Fruit fly (Drosophila melanogaster) whole organism, embryonic: ENCODE data around the gene CG4452.

Experiments
- Ada2b ChIP-seq: fragments of 200-800 bp; sonication (Bioruptor generic); IDR thresholded peaks from 2 replicates; pipeline ENCODE4 v1.3.6; 2022; ENCODE audit warnings: missing biosample characterization, missing genetic modification characterization
- Antp ChIP-seq: fragments of 200-800 bp; sonication (Bioruptor generic); optimal IDR thresholded peaks from 3 replicates; lab custom pipeline; 2016; ENCODE audit warnings: missing biosample characterization, missing genetic modification characterization
- Atf3 ChIP-seq: fragments of 200-800 bp; sonication (Bioruptor generic); optimal IDR thresholded peaks from 3 replicates; lab custom pipeline; 2016; ENCODE audit warnings: missing biosample characterization, missing genetic modification characterization
- CG10321 ChIP-seq: fragments of 200-800 bp; sonication (Bioruptor generic); IDR thresholded peaks from 2 replicates; pipeline ENCODE4 v1.3.6; 2022; ENCODE audit warnings: missing biosample characterization, missing genetic modification characterization
- CG11696 ChIP-seq: fragments of 200-800 bp; sonication (Bioruptor generic); IDR thresholded peaks from 2 replicates; pipeline ENCODE4 v1.3.6; 2022; ENCODE audit warnings: missing biosample characterization, missing genetic modification characterization
- CG12942 ChIP-seq: fragments of 200-800 bp; sonication (Bioruptor generic); optimal IDR thresholded peaks from 3 replicates; lab custom pipeline; 2016; ENCODE audit warnings: missing biosample characterization, missing genetic modification characterization
- CG13123 ChIP-seq: fragments of 200-800 bp; sonication (Bioruptor generic); optimal IDR thresholded peaks from 2 replicates; lab custom pipeline; 2016; ENCODE audit warnings: missing biosample characterization, missing genetic modification characterization
- CG14441 ChIP-seq: fragments of 200-800 bp; sonication (Bioruptor generic); IDR thresholded peaks from 2 replicates; pipeline ENCODE4 v1.3.6; 2022; ENCODE audit warnings: missing biosample characterization, missing genetic modification characterization
- CG15479 ChIP-seq: fragments of 200-800 bp; sonication (Bioruptor generic); optimal IDR thresholded peaks from 3 replicates; lab custom pipeline; 2019; ENCODE audit warnings: missing biosample characterization, mild to moderate bottlenecking, missing genetic modification characterization, moderate library complexity
- CG15514 ChIP-seq: fragments of 200-800 bp; sonication (Bioruptor generic); optimal IDR thresholded peaks from 3 replicates; lab custom pipeline; 2017; ENCODE audit warnings: missing biosample characterization, missing genetic modification characterization, mild to moderate bottlenecking, moderate library complexity, missing genetic modification reagents
- CG2199 ChIP-seq: fragments of 200-800 bp; sonication (Bioruptor generic); IDR thresholded peaks from 3 replicates; pipeline ENCODE4 v1.3.6; 2022; ENCODE audit warnings: missing biosample characterization, missing genetic modification characterization
- CG30403 ChIP-seq: fragments of 200-800 bp; sonication (Bioruptor generic); optimal IDR thresholded peaks from 3 replicates; lab custom pipeline; 2016; ENCODE audit warnings: missing biosample characterization, missing genetic modification characterization
- CG31224 ChIP-seq: fragments of 200-800 bp; sonication (Bioruptor generic); IDR thresholded peaks from 2 replicates; pipeline ENCODE4 v1.3.6; 2022; ENCODE audit warnings: missing biosample characterization, missing genetic modification characterization
- CG32532 ChIP-seq: fragments of 200-800 bp; sonication (Bioruptor generic); IDR thresholded peaks from 2 replicates; pipeline ENCODE4 v1.3.6; 2022; ENCODE audit warnings: missing biosample characterization, missing genetic modification characterization
- CG32772 ChIP-seq: fragments of 200-800 bp; sonication (Bioruptor generic); IDR thresholded peaks from 2 replicates; pipeline ENCODE4 v1.3.6; 2022; ENCODE audit warnings: missing biosample characterization, missing genetic modification characterization
- CG3726 ChIP-seq: fragments of 200-800 bp; sonication (Bioruptor generic); IDR thresholded peaks from 3 replicates; pipeline ENCODE4, ENCODE4 v1.3.6; 2022; ENCODE audit warnings: missing biosample characterization, missing genetic modification characterization
- CG4404 ChIP-seq: fragments of 200-800 bp; sonication (Bioruptor generic); IDR thresholded peaks from 2 replicates; pipeline ENCODE4 v1.3.6; 2022; ENCODE audit warnings: missing biosample characterization, missing genetic modification characterization
- CG4424 ChIP-seq: fragments of 200-800 bp; sonication (Bioruptor generic); optimal IDR thresholded peaks from 3 replicates; lab custom pipeline; 2016; ENCODE audit warnings: missing biosample characterization, missing genetic modification characterization
- CG6813 ChIP-seq: fragments of 200-800 bp; sonication (Bioruptor generic); optimal IDR thresholded peaks from 2 replicates; lab custom pipeline; 2017; ENCODE audit warnings: missing biosample characterization, missing genetic modification characterization, mild to moderate bottlenecking, moderate library complexity, missing genetic modification reagents
- CG7839 ChIP-seq: fragments of 200-800 bp; sonication (Bioruptor generic); optimal IDR thresholded peaks from 3 replicates; lab custom pipeline; 2018; ENCODE audit warnings: missing biosample characterization, mild to moderate bottlenecking, missing genetic modification characterization, moderate library complexity
- CG8359 ChIP-seq: fragments of 200-800 bp; sonication (Bioruptor generic); optimal IDR thresholded peaks from 2 replicates; lab custom pipeline; 2017; ENCODE audit warnings: missing biosample characterization, mild to moderate bottlenecking, missing genetic modification characterization, borderline replicate concordance
- Dfd ChIP-seq, 2 experiments: fragments of >200 bp; optimal IDR thresholded peaks; 2 replicates each; lab custom pipeline; 2017; ENCODE audit warnings: missing biosample characterization in 2 of 2, missing genetic modification characterization in 2 of 2
- NfI ChIP-seq: fragments of 200-800 bp; sonication (Bioruptor generic); optimal IDR thresholded peaks from 3 replicates; lab custom pipeline; 2018; ENCODE audit warnings: missing biosample characterization, mild to moderate bottlenecking, missing genetic modification characterization, moderate library complexity
- Rfx ChIP-seq: fragments of 200-800 bp; sonication (Bioruptor generic); IDR thresholded peaks from 2 replicates; pipeline ENCODE4 v1.3.6; 2022; ENCODE audit warnings: missing biosample characterization, missing genetic modification characterization
- Side ChIP-seq: fragments of 200-800 bp; sonication (Bioruptor generic); optimal IDR thresholded peaks from 2 replicates; lab custom pipeline; 2016; ENCODE audit warnings: missing biosample characterization, missing genetic modification characterization
- Sin3A ChIP-seq: fragments of >200 bp; optimal IDR thresholded peaks from 2 replicates; lab custom pipeline; 2018
- Stat92E ChIP-seq, 3 experiments: fragments of >200 bp in 2 of 3; fragments of 200-800 bp in 1 of 3; sonication (Bioruptor generic) in 1 of 3; optimal IDR thresholded peaks; 2 replicates each; lab custom pipeline; 2017 to 2019; ENCODE audit warnings: missing biosample characterization in 3 of 3, missing genetic modification characterization in 3 of 3, mild to moderate bottlenecking in 1 of 3, moderate library complexity in 1 of 3
- Taf1 ChIP-seq: fragments of 200-800 bp; sonication (Bioruptor generic); IDR thresholded peaks from 2 replicates; pipeline ENCODE4 v1.3.6; 2022; ENCODE audit warnings: missing biosample characterization, missing genetic modification characterization
- Usf ChIP-seq: fragments of 200-800 bp; sonication (Bioruptor generic); optimal IDR thresholded peaks from 2 replicates; lab custom pipeline; 2017; ENCODE audit warnings: missing genotype, missing biosample characterization, missing genetic modification characterization
- ase ChIP-seq: fragments of 200-800 bp; sonication (Bioruptor generic); IDR thresholded peaks from 3 replicates; pipeline ENCODE4 v1.3.6; 2022; ENCODE audit warnings: missing biosample characterization, missing genetic modification characterization
- ato ChIP-seq: fragments of 200-800 bp; sonication (Bioruptor generic); IDR thresholded peaks from 2 replicates; pipeline ENCODE4 v1.3.6; 2022; ENCODE audit warnings: missing biosample characterization, missing genetic modification characterization; ENCODE audit not compliant: partially characterized antibody
- br ChIP-seq: fragments of >200 bp; optimal IDR thresholded peaks from 2 replicates; lab custom pipeline; 2017
- caup ChIP-seq: fragments of 200-800 bp; sonication (Bioruptor generic); optimal IDR thresholded peaks from 3 replicates; lab custom pipeline; 2017; ENCODE audit warnings: missing biosample characterization, mild to moderate bottlenecking, missing genetic modification characterization, moderate library complexity; ENCODE audit not compliant: severe bottlenecking
- ewg ChIP-seq: fragments of 200-800 bp; sonication (Bioruptor generic); optimal IDR thresholded peaks from 3 replicates; lab custom pipeline; 2017; ENCODE audit warnings: mild to moderate bottlenecking, missing biosample characterization, missing genetic modification reagents, missing genetic modification characterization
- fru ChIP-seq: fragments of >200 bp; optimal IDR thresholded peaks from 2 replicates; lab custom pipeline; 2017
- gro ChIP-seq: fragments of 200-800 bp; sonication (Bioruptor generic); optimal IDR thresholded peaks from 2 replicates; lab custom pipeline; 2016; ENCODE audit warnings: missing biosample characterization, missing genetic modification characterization
- ken ChIP-seq: fragments of 200-800 bp; sonication (Bioruptor generic); IDR thresholded peaks from 3 replicates; pipeline ENCODE4 v1.3.6; 2022; ENCODE audit warnings: missing biosample characterization, missing genetic modification characterization
- knrl ChIP-seq: fragments of 200-800 bp; sonication (Bioruptor generic); IDR thresholded peaks from 3 replicates; pipeline ENCODE4 v1.3.6; 2022; ENCODE audit warnings: missing biosample characterization, missing genetic modification characterization; ENCODE audit not compliant: partially characterized antibody
- lov ChIP-seq, 2 experiments: fragments of 200-800 bp in 1 of 2; fragments of >200 bp in 1 of 2; sonication (Bioruptor generic) in 1 of 2; IDR thresholded peaks in 1 of 2; optimal IDR thresholded peaks in 1 of 2; 2 replicates in 1 of 2; 3 replicates in 1 of 2; pipeline versions ENCODE4 v1.3.6 to Lab custom; 2017 to 2022; ENCODE audit warnings: missing biosample characterization in 1 of 2, missing genetic modification characterization in 1 of 2
- luna ChIP-seq: fragments of 200-800 bp; sonication (Bioruptor generic); optimal IDR thresholded peaks from 2 replicates; lab custom pipeline; 2016; ENCODE audit warnings: missing biosample characterization, missing genetic modification characterization
- peb ChIP-seq: fragments of 200-800 bp; sonication (Bioruptor generic); IDR thresholded peaks from 2 replicates; pipeline ENCODE4 v1.3.6; 2022; ENCODE audit warnings: missing biosample characterization, missing genetic modification characterization
- psq ChIP-seq: fragments of 200-800 bp; sonication (Bioruptor generic); optimal IDR thresholded peaks from 2 replicates; lab custom pipeline; 2017; ENCODE audit warnings: missing biosample characterization, missing genetic modification characterization
- pum ChIP-seq: fragments of 200-800 bp; sonication (Bioruptor generic); optimal IDR thresholded peaks from 2 replicates; lab custom pipeline; 2016; ENCODE audit warnings: missing biosample characterization, missing genetic modification characterization
- sc ChIP-seq, 3 experiments: fragments of >200 bp in 2 of 3; fragments of 200-800 bp in 1 of 3; sonication (Bioruptor generic) in 1 of 3; optimal IDR thresholded peaks; 2 replicates in 2 of 3; 3 replicates in 1 of 3; lab custom pipeline; 2017; ENCODE audit warnings: mild to moderate bottlenecking in 1 of 3, missing biosample characterization in 1 of 3, missing genetic modification characterization in 1 of 3, missing genetic modification reagents in 1 of 3
- sens ChIP-seq: fragments of 200-800 bp; sonication (Bioruptor generic); peaks from one replicate; lab custom pipeline; 2016; ENCODE audit warnings: missing biosample characterization, missing genetic modification characterization
- sna ChIP-seq: fragments of 200-800 bp; sonication (Bioruptor generic); IDR thresholded peaks from 2 replicates; pipeline ENCODE4 v1.3.6; 2022; ENCODE audit warnings: missing biosample characterization, missing genetic modification characterization; ENCODE audit not compliant: partially characterized antibody
- sug ChIP-seq: fragments of 200-800 bp; optimal IDR thresholded peaks from 2 replicates; lab custom pipeline; 2019; ENCODE audit warnings: missing biosample characterization, mild to moderate bottlenecking, missing genetic modification characterization, moderate library complexity
- zfh1 ChIP-seq: fragments of 200-800 bp; sonication (Bioruptor generic); IDR thresholded peaks from 3 replicates; pipeline ENCODE4 v1.3.6; 2022; ENCODE audit warnings: missing biosample characterization, missing genetic modification characterization

CG4452 gene

DNA sequence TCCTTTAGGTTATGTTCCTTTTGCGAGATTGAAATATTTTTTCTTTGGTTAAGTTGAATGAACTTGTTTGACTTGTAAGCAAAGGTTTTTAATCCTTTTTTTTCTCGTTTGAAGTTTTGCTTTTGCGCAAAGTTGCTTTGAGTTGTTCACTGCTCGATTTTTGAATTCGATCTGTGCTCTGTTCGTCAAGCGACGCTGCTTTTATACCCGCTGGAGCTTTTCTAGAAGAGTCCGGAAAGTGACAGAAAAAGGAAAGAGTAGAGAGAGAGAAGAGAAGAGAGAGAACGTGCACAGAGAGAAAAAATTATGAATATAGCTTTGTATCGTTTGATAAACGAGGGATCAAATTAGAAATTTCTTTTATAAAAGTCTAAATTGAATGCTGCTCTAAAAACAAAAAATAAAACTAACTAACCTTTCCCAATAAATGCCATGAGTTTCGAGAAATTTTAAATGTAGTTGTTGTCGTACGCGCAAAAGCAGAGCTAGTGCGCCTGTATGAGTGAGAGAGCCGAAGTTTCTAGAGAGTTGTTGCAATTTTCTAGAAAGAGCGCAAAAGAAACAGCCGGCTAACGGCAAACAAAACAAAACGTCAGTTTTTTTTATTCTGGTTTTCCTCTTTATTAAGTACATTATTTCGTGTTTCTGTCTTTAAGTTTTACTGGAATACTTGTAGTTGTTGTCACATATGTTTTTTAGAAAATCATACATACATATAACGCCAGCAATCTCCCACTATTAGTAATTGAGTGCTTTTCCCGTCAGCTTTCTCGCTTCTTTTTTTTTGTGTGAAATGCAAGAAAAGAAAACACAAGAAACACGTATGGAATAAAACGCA lies 10.2 kb downstream of the CG4452 start, which contains the start of gene Hsp26 (continued):
- TF ChIP-seq CG2199 (GFP tag; lab: Robert Waterston, UW) (0 out of 3 replicates have a peak, but pooled peaks have one; percentile 32), Atf3 (GFP tag; lab: Kevin White, UChicago) (peak; percentile 80), CG8359 (GFP tag; lab: Kevin White, UChicago) (peak; percentile 34), CG4424 (peak; percentile 83), CG12942 (GFP tag; lab: Kevin White, UChicago) (peak; percentile 77), CG3726 (GFP tag; lab: Robert Waterston, UW) (0 out of 3 replicates have a peak, but pooled peaks have one; percentile 47), CG7839 (tag; lab: Kevin White, UChicago) (peak; percentile 86), Side (GFP tag; lab: Kevin White, UChicago) (peak; percentile 90), lov (optimal IDR thresholded peaks at IDR 0.05; lab: Kevin White, UChicago) (no peak), lov (GFP tag; IDR thresholded peaks at IDR 0.05; lab: Robert Waterston, UW) (peak; percentile 62; the same call in 1 of the 3 replicates), ase (peak; percentile 78), NfI (peak; percentile 77), Rfx (GFP tag; lab: Robert Waterston, UW) (peak; percentile 83), CG30403 (GFP tag; lab: Kevin White, UChicago) (peak; percentile 89), luna (GFP tag; lab: Kevin White, UChicago) (peak; percentile 60), Dfd (GFP tag; optimal IDR thresholded peaks at IDR 0.05; lab: Kevin White, UChicago) (no peak), psq (GFP tag; lab: Kevin White, UChicago) (peak; percentile 64), ewg (GFP tag; lab: Kevin White, UChicago) (peak; percentile 93), pum (GFP tag; lab: Kevin White, UChicago) (peak; percentile 81), fru (no peak), gro (GFP tag; lab: Kevin White, UChicago) (peak; percentile 80), Stat92E (GFP tag; optimal IDR thresholded peaks at IDR 0.05; lab: Kevin White, UChicago) (peak in 1 of 3 experiments; percentile 59), sens (GFP tag; lab: Kevin White, UChicago) (peak; percentile 99), zfh1 (GFP tag; lab: Robert Waterston, UW) (peak; percentile 81), sug (tag; lab: Kevin White, UChicago) (peak; percentile 53), ato (GFP tag; lab: Robert Waterston, UW) (no peak), br (lab: Kevin White, UChicago) (no peak), knrl (GFP tag; lab: Robert Waterston, UW) (no peak), Ada2b (GFP tag; lab: Robert Waterston, UW) (peak; percentile 84), CG15479 (no peak), peb (GFP tag; lab: Robert Waterston, UW) (peak; percentile 72), CG31224 (GFP tag; lab: Robert Waterston, UW) (peak; percentile 68), caup (GFP tag; lab: Kevin White, UChicago) (peak; percentile 83), CG4404 (GFP tag; lab: Robert Waterston, UW) (0 out of 2 replicates have a peak, but pooled peaks have one; percentile 22), sc (optimal IDR thresholded peaks at IDR 0.05; lab: Kevin White, UChicago) (no peak), sc (GFP tag; optimal IDR thresholded peaks at IDR 0.05; lab: Kevin White, UChicago) (peak; percentile 72), CG11696 (GFP tag; lab: Robert Waterston, UW) (peak; percentile 65), CG32532 (GFP tag; lab: Robert Waterston, UW) (peak; percentile 90), CG10321 (GFP tag; lab: Robert Waterston, UW) (peak; percentile 24; the same call in 1 of the 2 replicates), CG32772 (GFP tag; lab: Robert Waterston, UW) (peak; percentile 71), CG6813 (GFP tag; lab: Kevin White, UChicago) (peak; percentile 78), ken (GFP tag; lab: Robert Waterston, UW) (peak; percentile 85), Usf (GFP tag; lab: Kevin White, UChicago) (no peak), Taf1 (GFP tag; lab: Robert Waterston, UW) (peak; percentile 39; the same call in 1 of the 2 replicates), CG13123 (GFP tag; lab: Kevin White, UChicago) (peak; percentile 64), CG15514 (GFP tag; lab: Kevin White, UChicago) (peak; percentile 54), sna (GFP tag; lab: Robert Waterston, UW) (no peak), Sin3A (lab: Kevin White, UChicago) (no peak), CG14441 (GFP tag; lab: Robert Waterston, UW) (peak; percentile 81), Antp (GFP tag; lab: Kevin White, UChicago) (peak; percentile 86)
